Fruit fly (Drosophila melanogaster): ENCODE data around the gene Or67a.

Gene Or67a

DNA sequence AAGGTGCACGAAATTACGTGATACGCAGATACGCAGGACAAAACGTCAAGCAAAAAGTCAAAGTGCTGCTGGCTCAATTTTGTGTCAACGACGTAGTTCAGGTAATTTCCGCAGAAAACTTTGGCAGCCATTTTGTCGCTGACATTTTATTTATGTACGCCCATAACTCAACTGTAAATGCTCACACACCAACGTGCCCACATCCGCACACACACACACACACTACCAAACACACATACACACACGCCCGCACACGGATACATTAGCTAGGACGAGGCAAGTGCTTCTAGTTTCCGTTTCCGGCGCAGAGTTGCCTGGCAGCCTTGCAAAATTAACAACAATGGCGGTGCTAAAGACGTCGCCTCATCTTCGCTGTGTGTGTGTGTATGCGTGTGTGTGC, 3.4 kb upstream of the Or67a start, which contains the start of gene CG33700:
Gene CG33700 (minus strand): TSS at position 101 of the 400 bp plus-strand sequence.
- TF ChIP-seq spab (GFP tag; optimal IDR thresholded peaks at IDR 0.05) (no peak), CG31627 (GFP tag; optimal IDR thresholded peaks at IDR 0.05) (no peak), CG6808 (GFP tag; optimal IDR thresholded peaks at IDR 0.05) (peak; percentile 41), Sox14 (GFP tag; optimal IDR thresholded peaks at IDR 0.05) (no peak), CG11294 (GFP tag; IDR thresholded peaks at IDR 0.05) (no peak), CG8632 (GFP tag; optimal IDR thresholded peaks at IDR 0.05) (no peak), CG3032 (tag; optimal IDR thresholded peaks at IDR 0.05) (peak; percentile 2), fkh (GFP tag; optimal IDR thresholded peaks at IDR 0.05) (no peak), vri (GFP tag; optimal IDR thresholded peaks at IDR 0.05) (no peak), CG32006 (GFP tag; optimal IDR thresholded peaks at IDR 0.05) (no peak), dsx (GFP tag; optimal IDR thresholded peaks at IDR 0.05; ENCODE audit: poor library complexity, severe bottlenecking) (no peak), CG1621 (tag; optimal IDR thresholded peaks at IDR 0.05) (peak; percentile 35), CG15336 (GFP tag; IDR thresholded peaks at IDR 0.05) (no peak), CG16779 (tag; optimal IDR thresholded peaks at IDR 0.05) (no peak), CG7368 (GFP tag; optimal IDR thresholded peaks at IDR 0.05) (no peak), CG9139 (GFP tag; optimal IDR thresholded peaks at IDR 0.05) (peak; percentile 16), Lpt (GFP tag; optimal IDR thresholded peaks at IDR 0.05) (no peak), CG11762 (GFP tag; optimal IDR thresholded peaks at IDR 0.05; ENCODE audit: insufficient read depth) (no peak), CG8319 (GFP tag; optimal IDR thresholded peaks at IDR 0.05) (no peak), esn (GFP tag; optimal IDR thresholded peaks at IDR 0.05) (no peak), CG6854 (GFP tag; optimal IDR thresholded peaks at IDR 0.05) (no peak), dac (GFP tag; optimal IDR thresholded peaks at IDR 0.05) (no peak), Eip93F (GFP tag; optimal IDR thresholded peaks at IDR 0.05) (no peak), Gug (GFP tag; IDR thresholded peaks at IDR 0.05) (no peak), CG3919 (GFP tag; optimal IDR thresholded peaks at IDR 0.05) (no peak), Ets96B (tag; optimal IDR thresholded peaks at IDR 0.05) (no peak), Eip78C (GFP tag) (peak; percentile 3), topi (GFP tag; optimal IDR thresholded peaks at IDR 0.05) (no peak), Hr39 (GFP tag; optimal IDR thresholded peaks at IDR 0.05) (no peak), Hr4 (GFP tag; optimal IDR thresholded peaks at IDR 0.05) (no peak), fd59A (GFP tag; optimal IDR thresholded peaks at IDR 0.05) (no peak)

DNA sequence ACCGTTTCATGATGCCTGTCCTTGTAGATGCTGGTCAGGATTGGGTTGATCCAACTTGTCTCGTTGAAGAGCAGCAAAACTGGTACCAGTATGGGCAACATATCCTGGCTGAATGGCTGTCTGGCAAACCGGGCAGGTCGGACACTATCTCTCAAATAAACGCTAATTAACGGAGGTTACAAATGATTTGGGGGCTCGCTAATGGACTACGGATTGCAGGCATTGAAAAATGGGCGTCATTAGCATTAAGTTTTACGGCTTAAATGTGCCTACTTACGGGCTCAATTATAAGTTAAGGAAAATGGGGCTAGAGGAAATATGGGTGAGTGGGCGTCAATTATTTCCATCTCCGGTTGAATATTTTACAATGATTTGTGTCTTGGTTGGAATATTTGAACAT, 15.0 kb downstream of the Or67a start, which contains the start of gene Ir67a:
Gene Ir67a (minus strand): TSS at position 101 of the 400 bp plus-strand sequence.
- TF ChIP-seq Hr38 (GFP tag; optimal IDR thresholded peaks at IDR 0.05) (no peak), CG6163 (GFP tag; IDR thresholded peaks at IDR 0.05) (no peak), Gug (GFP tag; IDR thresholded peaks at IDR 0.05) (no peak), lz (GFP tag; optimal IDR thresholded peaks at IDR 0.05) (no peak), CG8319 (GFP tag; optimal IDR thresholded peaks at IDR 0.05) (no peak), Hr39 (GFP tag; optimal IDR thresholded peaks at IDR 0.05) (no peak)

DNA sequence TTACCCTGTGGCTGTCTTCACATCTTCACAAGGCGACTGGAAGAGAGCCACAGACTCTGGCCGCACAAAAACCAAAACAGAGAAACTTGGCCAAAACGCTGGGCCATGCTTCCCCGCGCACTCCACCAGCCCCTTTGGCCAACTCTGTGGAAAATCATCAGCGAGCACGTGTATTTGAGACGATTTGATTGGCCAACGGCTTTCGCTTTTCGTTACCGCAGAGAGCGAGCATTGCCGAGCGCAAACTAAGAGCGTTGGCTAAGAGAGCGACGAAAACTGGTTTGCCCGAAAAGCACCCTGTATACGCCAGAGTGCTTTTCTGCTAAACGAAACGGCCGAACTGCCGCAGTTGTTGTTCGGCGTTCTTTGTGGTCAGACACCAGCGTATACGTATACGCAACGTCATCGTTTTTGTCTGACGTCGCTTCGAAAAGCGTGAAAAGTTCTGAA, 18.0 kb downstream of the Or67a start, which contains the start of gene CG42673:
Gene CG42673 (plus strand): TSS at position 346 of the 450 bp plus-strand sequence.
- TF ChIP-seq Ets96B (tag; optimal IDR thresholded peaks at IDR 0.05) (no peak), eg (GFP tag; IDR thresholded peaks at IDR 0.05) (peak; percentile 64; the same call in 1 of the 3 replicates), CG11902 (GFP tag; optimal IDR thresholded peaks at IDR 0.05) (no peak), Eip93F (GFP tag; optimal IDR thresholded peaks at IDR 0.05) (no peak), OdsH (GFP tag; optimal IDR thresholded peaks at IDR 0.05) (peak; percentile 3), CG8632 (GFP tag; optimal IDR thresholded peaks at IDR 0.05) (no peak), CG15336 (GFP tag; IDR thresholded peaks at IDR 0.05) (peak; percentile 66; the same call in 1 of the 2 replicates), CG16779 (tag; optimal IDR thresholded peaks at IDR 0.05) (peak; percentile 31), topi (GFP tag; optimal IDR thresholded peaks at IDR 0.05) (peak; percentile 16), fd85E (GFP tag; optimal IDR thresholded peaks at IDR 0.05) (peak; percentile 30), Hr38 (GFP tag; optimal IDR thresholded peaks at IDR 0.05) (no peak), Sox15 (GFP tag; optimal IDR thresholded peaks at IDR 0.05) (no peak), Ets21C (GFP tag; optimal IDR thresholded peaks at IDR 0.05) (no peak), pdm3 (GFP tag; optimal IDR thresholded peaks at IDR 0.05) (no peak), spab (GFP tag; optimal IDR thresholded peaks at IDR 0.05) (no peak), Eip78C (GFP tag) (peak; percentile 62), CG1621 (tag; optimal IDR thresholded peaks at IDR 0.05) (peak; percentile 14), net (GFP tag; optimal IDR thresholded peaks at IDR 0.05) (peak; percentile 47), ss (GFP tag; optimal IDR thresholded peaks at IDR 0.05) (peak; percentile 31 to 33), CG9139 (GFP tag; optimal IDR thresholded peaks at IDR 0.05) (peak; percentile 18), cyc (GFP tag; optimal IDR thresholded peaks at IDR 0.05) (no peak), dsx (GFP tag; optimal IDR thresholded peaks at IDR 0.05; ENCODE audit: poor library complexity, severe bottlenecking) (peak; percentile 26), CG11294 (GFP tag; IDR thresholded peaks at IDR 0.05) (no peak), CG6163 (GFP tag; IDR thresholded peaks at IDR 0.05) (peak; percentile 65; the same call in 2 of the 3 replicates), CG7368 (GFP tag; optimal IDR thresholded peaks at IDR 0.05) (no peak), CG32006 (GFP tag; optimal IDR thresholded peaks at IDR 0.05) (peak; percentile 19), achi (GFP tag; optimal IDR thresholded peaks at IDR 0.05) (peak; percentile 25), dac (GFP tag; optimal IDR thresholded peaks at IDR 0.05) (no peak), Eip75B (GFP tag; optimal IDR thresholded peaks at IDR 0.05) (peak; percentile 39)

Data from whole organism, prepupa.